Worm (Caenorhabditis elegans): ENCODE data around the gene gpch-1.

Gene gpch-1

ce11 chrIII:4408251-4408650 lies at the start of gene gpch-1:
Gene gpch-1 (plus strand): TSS chrIII:4408551.
- TF ChIP-seq irx-1 (tag; optimal IDR thresholded peaks at IDR 0.05), result no peak

- TF ChIP-seq efl-1 (optimal IDR thresholded peaks at IDR 0.05) (no peak), efl-1 (GFP tag; optimal IDR thresholded peaks at IDR 0.05 in 1 of 2) (peak in 1 of 2 experiments; percentile 44), unc-86 (tag; optimal IDR thresholded peaks at IDR 0.05) (no peak), lin-14 (GFP tag; optimal IDR thresholded peaks at IDR 0.05) (peak; percentile 19), rnt-1 (tag; optimal IDR thresholded peaks at IDR 0.05) (peak; percentile 40)
These were observed 49.1 kb upstream of the gpch-1 start for ce11 chrIII:4359208-4359607.

- TF ChIP-seq ceh-82 (tag; optimal IDR thresholded peaks at IDR 0.05), result no peak
- TF ChIP-seq lin-13 (GFP tag; optimal IDR thresholded peaks at IDR 0.05), result no peak
- TF ChIP-seq elt-2 (tag; optimal IDR thresholded peaks at IDR 0.05), result no peak
- TF ChIP-seq fkh-8 (tag; optimal IDR thresholded peaks at IDR 0.05), result no peak
- no peak for TF ChIP-seq C34B4.2 (tag; optimal IDR thresholded peaks at IDR 0.05)
These were observed 48.5 kb upstream of the gpch-1 start for ce11 chrIII:4359900-4360299.

ce11 chrIII:4362332-4362731 lies 46.0 kb upstream of the gpch-1 start:
- TF ChIP-seq nhr-71 (tag; optimal IDR thresholded peaks at IDR 0.05) (peak; percentile 32), lin-35 (GFP tag; optimal IDR thresholded peaks at IDR 0.05) (peak in 1 of 2 experiments; percentile 55), swsn-7 (tag; optimal IDR thresholded peaks at IDR 0.05) (peak; percentile 10), rnt-1 (tag; optimal IDR thresholded peaks at IDR 0.05) (peak; percentile 48), pag-3 (tag; optimal IDR thresholded peaks at IDR 0.05; ENCODE audit: borderline replicate concordance, insufficient read depth) (no peak), lir-3 (tag; optimal IDR thresholded peaks at IDR 0.05; ENCODE audit: poor library complexity) (no peak), ceh-8 (GFP tag; optimal IDR thresholded peaks at IDR 0.05) (no peak), efl-1 (optimal IDR thresholded peaks at IDR 0.05) (peak in 1 of 2 experiments; percentile 17), efl-1 (GFP tag; optimal IDR thresholded peaks at IDR 0.05 in 1 of 2) (peak in 1 of 2 experiments; percentile 55), nhr-90 (tag; optimal IDR thresholded peaks at IDR 0.05; ENCODE audit: poor library complexity) (peak; percentile 47), snu-23 (GFP tag; optimal IDR thresholded peaks at IDR 0.05) (peak; percentile 49), nhr-47 (tag; optimal IDR thresholded peaks at IDR 0.05) (peak; percentile 36), nhr-19 (GFP tag; conservative IDR thresholded peaks at IDR 0.05) (peak; percentile 28), xbp-1 (tag; optimal IDR thresholded peaks at IDR 0.05) (peak; percentile 3), hlh-17 (GFP tag; optimal IDR thresholded peaks at IDR 0.05; ENCODE audit: borderline replicate concordance) (no peak), C16A3.4 (tag; optimal IDR thresholded peaks at IDR 0.05) (no peak), nhr-20 (tag; optimal IDR thresholded peaks at IDR 0.05) (peak; percentile 20), nhr-85 (tag) (peak; percentile 71), lin-15B (tag; optimal IDR thresholded peaks at IDR 0.05) (no peak)

- peak in 1 of 2 experiments; percentile 18 for TF ChIP-seq lin-35 (GFP tag; optimal IDR thresholded peaks at IDR 0.05)
- TF ChIP-seq nhr-85 (tag), result no peak
- peak; percentile 0 to 32 for TF ChIP-seq lsy-2 (tag; optimal IDR thresholded peaks at IDR 0.05)
- no peak for TF ChIP-seq pax-3 (tag; optimal IDR thresholded peaks at IDR 0.05)
- no peak for TF ChIP-seq unc-30 (tag; optimal IDR thresholded peaks at IDR 0.05)
- TF ChIP-seq dpl-1 (GFP tag; optimal IDR thresholded peaks at IDR 0.05), result peak in 1 of 3 experiments; percentile 24
These were observed 43.4 kb upstream of the gpch-1 start, which contains the start of gene ckb-1 for ce11 chrIII:4364974-4365373. Gene ckb-1 (plus strand): TSS chrIII:4365274.

ce11 chrIII:4367649-4368048 lies 40.7 kb upstream of the gpch-1 start, which contains the start of gene ckb-2:
Gene ckb-2 (plus strand): TSS chrIII:4367949.
- TF ChIP-seq egl-27 (tag; optimal IDR thresholded peaks at IDR 0.05) (no peak), xbp-1 (tag; optimal IDR thresholded peaks at IDR 0.05) (peak; percentile 71)

All from whole organism, L1 larva.